Worm (Caenorhabditis elegans): ENCODE measurements around the gene ugt-38.

DNA sequence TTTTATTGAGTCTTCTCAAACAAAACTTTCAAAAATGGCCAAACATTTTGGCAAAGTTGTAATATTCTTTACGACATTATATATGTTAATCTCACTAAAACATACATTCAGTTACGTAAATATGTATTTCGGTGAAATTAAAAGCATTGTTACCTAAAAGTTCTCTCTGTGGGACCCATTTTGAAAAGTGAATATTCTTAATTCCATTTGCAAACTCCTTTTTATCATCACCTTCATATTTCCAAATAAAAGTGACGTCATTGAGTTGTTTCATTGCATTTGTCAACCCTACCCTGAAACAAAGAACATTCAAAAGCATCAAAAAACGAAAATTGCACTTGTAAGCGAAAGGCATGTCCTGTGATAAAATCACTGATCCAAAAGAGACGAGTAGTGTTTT is 6.9 kb downstream of the ugt-38 start:
- TF ChIP-seq ceh-27 (GFP tag; optimal IDR thresholded peaks at IDR 0.05): no peak
- no peak for TF ChIP-seq fkh-3 (tag; optimal IDR thresholded peaks at IDR 0.05)
- no peak for TF ChIP-seq B0336.3 (GFP tag; IDR thresholded peaks at IDR 0.05)
- no peak for TF ChIP-seq lin-40 (tag; optimal IDR thresholded peaks at IDR 0.05)
- TF ChIP-seq zfh-2 (GFP tag; conservative IDR thresholded peaks at IDR 0.05): no peak
- TF ChIP-seq nfyb-1 (GFP tag; IDR thresholded peaks at IDR 0.05): no peak
- TF ChIP-seq dpl-1 (GFP tag; optimal IDR thresholded peaks at IDR 0.05): no peak
- TF ChIP-seq tbx-9 (tag; optimal IDR thresholded peaks at IDR 0.05; ENCODE audit: borderline replicate concordance): no peak
- TF ChIP-seq unc-62 (GFP tag; optimal IDR thresholded peaks at IDR 0.05): no peak
- TF ChIP-seq rec-8 (tag; optimal IDR thresholded peaks at IDR 0.05): no peak
- no peak for TF ChIP-seq B0019.2 (GFP tag; conservative IDR thresholded peaks at IDR 0.05)
